Fruit fly (Drosophila melanogaster) whole organism: ENCODE results near the gene sra.

Experiments
- pan ChIP-seq: fragments of >200 bp; optimal IDR thresholded peaks from 2 replicates; lab custom pipeline; 2017
- psq ChIP-seq: fragments of >200 bp; optimal IDR thresholded peaks from 2 replicates; lab custom pipeline; 2017
- usp ChIP-seq: fragments of >200 bp; optimal IDR thresholded peaks from 2 replicates; lab custom pipeline; 2017; ENCODE audit warnings: missing biosample characterization, missing genetic modification characterization, mixed read lengths

dm6 chr3R:16151239-16151860 is 35.4 kb upstream of the sra start, which contains the start of gene Fer2:
- TF ChIP-seq usp: no peak
- no peak for TF ChIP-seq psq
- no peak for TF ChIP-seq pan
